Fruit fly (Drosophila melanogaster) whole organism, embryonic: ENCODE data around the gene Srg3.

Experiments used
- ATbp ChIP-seq: fragments of 200-800 bp; sonication (Bioruptor generic); optimal IDR thresholded peaks from 2 replicates; lab custom pipeline; 2017; ENCODE audit warnings: missing biosample characterization, mild to moderate bottlenecking, missing genetic modification characterization, missing genetic modification reagents
- Adf1 ChIP-seq: fragments of 200-800 bp; sonication (Bioruptor generic); IDR thresholded peaks from 2 replicates; pipeline ENCODE4 v1.3.6; 2022; ENCODE audit warnings: missing biosample characterization, missing genetic modification characterization
- Awh ChIP-seq: fragments of 200-800 bp; sonication (Bioruptor generic); IDR thresholded peaks from 2 replicates; pipeline ENCODE4, ENCODE4 v1.3.6; 2022; ENCODE audit warnings: missing biosample characterization, missing genetic modification characterization
- B-H2 ChIP-seq: fragments of 200-800 bp; sonication (Bioruptor generic); optimal IDR thresholded peaks from 2 replicates; lab custom pipeline; 2018; ENCODE audit warnings: missing biosample characterization, mild to moderate bottlenecking, missing genetic modification characterization
- CG10959 ChIP-seq: fragments of 200-800 bp; sonication (Bioruptor generic); IDR thresholded peaks from 2 replicates; pipeline ENCODE4 v1.3.6; 2022; ENCODE audit warnings: missing biosample characterization, missing genetic modification characterization
- CG14441 ChIP-seq: fragments of 200-800 bp; sonication (Bioruptor generic); IDR thresholded peaks from 2 replicates; pipeline ENCODE4 v1.3.6; 2022; ENCODE audit warnings: missing biosample characterization, missing genetic modification characterization
- CG17361 ChIP-seq: fragments of 200-800 bp; sonication (Bioruptor generic); IDR thresholded peaks from 3 replicates; pipeline ENCODE4 v1.3.6; 2022; ENCODE audit warnings: missing biosample characterization, missing genetic modification characterization
- CG17612 ChIP-seq: fragments of 200-800 bp; sonication (Bioruptor generic); IDR thresholded peaks from 2 replicates; pipeline ENCODE4 v1.3.6; 2022; ENCODE audit warnings: missing biosample characterization, missing genetic modification characterization
- CG18476 ChIP-seq: fragments of 200-800 bp; sonication (Bioruptor generic); optimal IDR thresholded peaks from 2 replicates; lab custom pipeline; 2016; ENCODE audit warnings: missing biosample characterization, mild to moderate bottlenecking, missing genetic modification characterization
- CG2116 ChIP-seq: fragments of 200-800 bp; sonication (Bioruptor generic); optimal IDR thresholded peaks from 3 replicates; lab custom pipeline; 2018; ENCODE audit warnings: missing biosample characterization, mild to moderate bottlenecking, missing genetic modification characterization
- CG33213 ChIP-seq: fragments of 200-800 bp; sonication (Bioruptor generic); optimal IDR thresholded peaks from 3 replicates; lab custom pipeline; 2016; ENCODE audit warnings: missing biosample characterization, missing genetic modification characterization
- CG6175 ChIP-seq: fragments of 200-800 bp; sonication (Bioruptor generic); IDR thresholded peaks from 3 replicates; pipeline ENCODE4 v1.3.6; 2022; ENCODE audit warnings: missing biosample characterization, missing genetic modification characterization
- CG7271 ChIP-seq: fragments of 200-800 bp; sonication (Bioruptor generic); optimal IDR thresholded peaks from 2 replicates; lab custom pipeline; 2018; ENCODE audit warnings: missing biosample characterization, mild to moderate bottlenecking, missing genetic modification characterization, moderate library complexity
- CG7745 ChIP-seq: fragments of 200-800 bp; sonication (Bioruptor generic); optimal IDR thresholded peaks from 2 replicates; lab custom pipeline; 2018; ENCODE audit warnings: missing biosample characterization, mild to moderate bottlenecking, missing genetic modification characterization, moderate library complexity
- CG8281 ChIP-seq: fragments of 200-800 bp; sonication (Bioruptor generic); optimal IDR thresholded peaks from 2 replicates; lab custom pipeline; 2018; ENCODE audit warnings: missing biosample characterization, mild to moderate bottlenecking, missing genetic modification characterization, moderate library complexity
- CG9876 ChIP-seq: fragments of 200-800 bp; sonication (Bioruptor generic); optimal IDR thresholded peaks from 2 replicates; lab custom pipeline; 2016; ENCODE audit warnings: missing biosample characterization, missing genetic modification characterization
- CkIIα-i1 ChIP-seq: fragments of 200-800 bp; sonication (Bioruptor generic); IDR thresholded peaks from 2 replicates; pipeline ENCODE4 v1.3.6; 2022; ENCODE audit warnings: missing biosample characterization, missing genetic modification characterization
- CoRest ChIP-seq: fragments of 200-800 bp; sonication (Bioruptor generic); optimal IDR thresholded peaks from 3 replicates; lab custom pipeline; 2018; ENCODE audit warnings: missing biosample characterization, mild to moderate bottlenecking, missing genetic modification characterization, moderate library complexity
- MBD-R2 ChIP-seq: fragments of 200-800 bp; sonication (Bioruptor generic); IDR thresholded peaks from 2 replicates; pipeline ENCODE4 v1.3.6; 2022; ENCODE audit warnings: missing biosample characterization, missing genetic modification characterization
- Med ChIP-seq: fragments of 200-800 bp; sonication (Bioruptor generic); peaks from one replicate; lab custom pipeline; 2016; ENCODE audit warnings: missing biosample characterization, missing genetic modification characterization, mild to moderate bottlenecking, inconsistent platforms, moderate library complexity
- Mrtf ChIP-seq: fragments of 200-800 bp; sonication (Bioruptor generic); IDR thresholded peaks from 3 replicates; pipeline ENCODE4 v1.3.6; 2022; ENCODE audit warnings: missing biosample characterization, missing genetic modification characterization
- NFAT ChIP-seq: fragments of 200-800 bp; sonication (Bioruptor generic); IDR thresholded peaks from 2 replicates; pipeline ENCODE4 v1.3.6; 2022; ENCODE audit warnings: missing biosample characterization, missing genetic modification characterization
- Stat92E ChIP-seq, 3 experiments: fragments of >200 bp in 2 of 3; fragments of 200-800 bp in 1 of 3; sonication (Bioruptor generic) in 1 of 3; optimal IDR thresholded peaks; 2 replicates each; lab custom pipeline; 2017 to 2019; ENCODE audit warnings: missing biosample characterization in 3 of 3, missing genetic modification characterization in 3 of 3, mild to moderate bottlenecking in 1 of 3, moderate library complexity in 1 of 3
- Usf ChIP-seq: fragments of 200-800 bp; sonication (Bioruptor generic); optimal IDR thresholded peaks from 2 replicates; lab custom pipeline; 2017; ENCODE audit warnings: missing genotype, missing biosample characterization, missing genetic modification characterization
- ara ChIP-seq: fragments of 200-800 bp; sonication (Bioruptor generic); IDR thresholded peaks from 2 replicates; pipeline ENCODE4 v1.3.6; 2022; ENCODE audit warnings: missing biosample characterization, missing genetic modification characterization
- bsh ChIP-seq, 2 experiments: fragments of 200-800 bp; sonication (Bioruptor generic); optimal IDR thresholded peaks; 2 replicates each; lab custom pipeline; 2017 to 2018; ENCODE audit warnings: mild to moderate bottlenecking in 2 of 2, missing biosample characterization in 2 of 2, missing genetic modification characterization in 2 of 2, moderate library complexity in 1 of 2
- cad ChIP-seq: fragments of >200 bp; optimal IDR thresholded peaks from 2 replicates; lab custom pipeline; 2017; ENCODE audit warnings: missing biosample characterization, missing genetic modification characterization
- chinmo ChIP-seq: fragments of 200-800 bp; sonication (Bioruptor generic); IDR thresholded peaks from 4 replicates; pipeline ENCODE4 v1.3.6; 2022; ENCODE audit warnings: missing biosample characterization, missing genetic modification characterization; ENCODE audit not compliant: partially characterized antibody
- chn ChIP-seq: fragments of 200-800 bp; sonication (Bioruptor generic); optimal IDR thresholded peaks from 2 replicates; lab custom pipeline; 2016; ENCODE audit warnings: missing biosample characterization, missing genetic modification characterization
- croc ChIP-seq: fragments of 200-800 bp; sonication (Bioruptor generic); conservative IDR thresholded peaks from 3 replicates; pipeline ENCODE4 v1.3.6; 2022; ENCODE audit warnings: missing biosample characterization, missing genetic modification characterization
- crp ChIP-seq, 2 experiments: fragments of 200-800 bp; sonication (Bioruptor generic); optimal IDR thresholded peaks; 2 replicates in 1 of 2; 3 replicates in 1 of 2; lab custom pipeline; 2017; ENCODE audit warnings: missing biosample characterization in 2 of 2, missing genetic modification characterization in 2 of 2, mild to moderate bottlenecking in 1 of 2, moderate library complexity in 1 of 2
- disco-r ChIP-seq: fragments of 200-800 bp; sonication (Bioruptor generic); optimal IDR thresholded peaks from 2 replicates; lab custom pipeline; 2016; ENCODE audit warnings: missing biosample characterization, missing genetic modification characterization
- dm ChIP-seq: fragments of 200-800 bp; sonication (Bioruptor generic); optimal IDR thresholded peaks from 3 replicates; lab custom pipeline; 2016; ENCODE audit warnings: missing biosample characterization, missing genetic modification characterization
- dmrt11E ChIP-seq: fragments of 200-800 bp; sonication (Bioruptor generic); optimal IDR thresholded peaks from 3 replicates; lab custom pipeline; 2018; ENCODE audit warnings: missing biosample characterization, mild to moderate bottlenecking, missing genetic modification characterization, moderate library complexity
- dysf ChIP-seq: fragments of 200-800 bp; sonication (Bioruptor generic); IDR thresholded peaks from 3 replicates; pipeline ENCODE4 v1.3.6; 2022; ENCODE audit warnings: missing biosample characterization, missing genetic modification characterization
- exex ChIP-seq: fragments of 200-800 bp; sonication (Bioruptor generic); optimal IDR thresholded peaks from 4 replicates; lab custom pipeline; 2018; ENCODE audit warnings: missing biosample characterization, mild to moderate bottlenecking, missing genetic modification characterization, moderate library complexity
- gem ChIP-seq: fragments of 200-800 bp; sonication (Bioruptor generic); optimal IDR thresholded peaks from 2 replicates; lab custom pipeline; 2019; ENCODE audit warnings: missing biosample characterization, mild to moderate bottlenecking, missing genetic modification characterization, moderate library complexity
- hbn ChIP-seq: fragments of 200-800 bp; sonication (Bioruptor generic); IDR thresholded peaks from 2 replicates; pipeline ENCODE4 v1.3.6; 2022; ENCODE audit warnings: missing biosample characterization, missing genetic modification characterization; ENCODE audit not compliant: partially characterized antibody
- kay ChIP-seq: fragments of 200-800 bp; sonication (Bioruptor generic); optimal IDR thresholded peaks from 2 replicates; lab custom pipeline; 2016; ENCODE audit warnings: missing biosample characterization, missing genetic modification characterization
- nerfin-2 ChIP-seq: fragments of 200-800 bp; sonication (Bioruptor generic); IDR thresholded peaks from 2 replicates; pipeline ENCODE4 v1.3.6; 2022; ENCODE audit warnings: missing biosample characterization, missing genetic modification characterization; ENCODE audit not compliant: partially characterized antibody
- odd ChIP-seq: fragments of 200-800 bp; sonication (Bioruptor generic); optimal IDR thresholded peaks from 2 replicates; lab custom pipeline; 2017; ENCODE audit warnings: missing biosample characterization, mild to moderate bottlenecking, missing genetic modification characterization
- pb ChIP-seq: fragments of 200-800 bp; sonication (Bioruptor generic); optimal IDR thresholded peaks from 3 replicates; lab custom pipeline; 2016; ENCODE audit warnings: missing biosample characterization, missing genetic modification characterization
- pnt ChIP-seq: fragments of 200-800 bp; sonication (Bioruptor generic); optimal IDR thresholded peaks from 3 replicates; lab custom pipeline; 2016; ENCODE audit warnings: missing biosample characterization, missing genetic modification characterization
- salm ChIP-seq: fragments of 200-800 bp; sonication (Bioruptor generic); optimal IDR thresholded peaks from 2 replicates; lab custom pipeline; 2018; ENCODE audit warnings: missing biosample characterization, mild to moderate bottlenecking, missing genetic modification characterization
- schlank ChIP-seq: fragments of 200-800 bp; sonication (Bioruptor generic); optimal IDR thresholded peaks from 2 replicates; lab custom pipeline; 2018; ENCODE audit warnings: missing biosample characterization, mild to moderate bottlenecking, missing genetic modification characterization
- scrt ChIP-seq: fragments of 200-800 bp; sonication (Bioruptor generic); optimal IDR thresholded peaks from 2 replicates; lab custom pipeline; 2018; ENCODE audit warnings: missing biosample characterization, mild to moderate bottlenecking, missing genetic modification characterization, moderate library complexity
- sna ChIP-seq: fragments of 200-800 bp; sonication (Bioruptor generic); IDR thresholded peaks from 2 replicates; pipeline ENCODE4 v1.3.6; 2022; ENCODE audit warnings: missing biosample characterization, missing genetic modification characterization; ENCODE audit not compliant: partially characterized antibody
- so ChIP-seq: fragments of 200-800 bp; sonication (Bioruptor generic); IDR thresholded peaks from 3 replicates; pipeline ENCODE4 v1.3.6; 2022; ENCODE audit warnings: missing biosample characterization, missing genetic modification characterization
- sug ChIP-seq: fragments of 200-800 bp; optimal IDR thresholded peaks from 2 replicates; lab custom pipeline; 2019; ENCODE audit warnings: missing biosample characterization, mild to moderate bottlenecking, missing genetic modification characterization, moderate library complexity

Gene Srg3

dm6 chr3L:9460775-9461491 is 17.9 kb downstream of the Srg3 start, which contains the start of the genes CG3434 and CG44838 (continued):
- TF ChIP-seq nerfin-2 (GFP tag; lab: Robert Waterston, UW) (no peak), exex (tag; lab: Kevin White, UChicago) (peak; percentile 45), Stat92E (GFP tag; optimal IDR thresholded peaks at IDR 0.05; lab: Kevin White, UChicago) (peak in 1 of 3 experiments; percentile 54), so (GFP tag; lab: Robert Waterston, UW) (no peak), CG14441 (peak; percentile 76), pnt (GFP tag; lab: Kevin White, UChicago) (peak; percentile 53), hbn (GFP tag; lab: Robert Waterston, UW) (no peak), ara (GFP tag; lab: Robert Waterston, UW) (peak; percentile 65), CG7745 (tag; lab: Kevin White, UChicago) (peak; percentile 97), NFAT (peak; percentile 56), B-H2 (GFP tag; lab: Kevin White, UChicago) (peak; percentile 79), Adf1 (GFP tag; lab: Robert Waterston, UW) (peak; percentile 62), CkIIα-i1 (no peak), CG18476 (GFP tag; lab: Kevin White, UChicago) (peak; percentile 64), CG10959 (no peak), Awh (peak; percentile 67; the same call in 1 of the 2 replicates), sug (tag; lab: Kevin White, UChicago) (peak; percentile 86), Usf (peak; percentile 57), dysf (peak; percentile 76), Mrtf (GFP tag; lab: Robert Waterston, UW) (peak; percentile 68; the same call in 2 of the 3 replicates), CG17612 (GFP tag; lab: Robert Waterston, UW) (no peak), MBD-R2 (GFP tag; lab: Robert Waterston, UW) (peak; percentile 74), croc (GFP tag; lab: Robert Waterston, UW) (peak; percentile 55; the same call in 1 of the 3 replicates), crp (GFP tag; optimal IDR thresholded peaks at IDR 0.05; lab: Kevin White, UChicago) (peak in 1 of 2 experiments; percentile 55), sna (no peak), CG17361 (GFP tag; lab: Robert Waterston, UW) (peak; percentile 86), dmrt11E (tag; lab: Kevin White, UChicago) (peak; percentile 76), bsh (GFP tag; optimal IDR thresholded peaks at IDR 0.05; lab: Kevin White, UChicago) (peak; percentile 9 to 81), CG2116 (peak; percentile 88), chn (GFP tag; lab: Kevin White, UChicago) (peak; percentile 78), pb (GFP tag; lab: Kevin White, UChicago) (no peak), CG33213 (peak; percentile 55), scrt (GFP tag; lab: Kevin White, UChicago) (peak; percentile 75), CG7271 (tag; lab: Kevin White, UChicago) (peak; percentile 23), odd (GFP tag; lab: Kevin White, UChicago) (peak; percentile 44), schlank (no peak), CG9876 (GFP tag; lab: Kevin White, UChicago) (peak; percentile 35), ATbp (GFP tag; lab: Kevin White, UChicago) (peak; percentile 55), CoRest (tag; lab: Kevin White, UChicago) (peak; percentile 88), CG8281 (tag; lab: Kevin White, UChicago) (peak; percentile 47), CG6175 (peak; percentile 44; the same call in 1 of the 3 replicates), cad (GFP tag; lab: Kevin White, UChicago) (peak; percentile 15), disco-r (GFP tag; lab: Kevin White, UChicago) (no peak), dm (peak; percentile 75), chinmo (peak; percentile 77; the same call in 1 of the 4 replicates), kay (GFP tag; lab: Kevin White, UChicago) (peak; percentile 61), salm (tag; lab: Kevin White, UChicago) (peak; percentile 37), Med (GFP tag; lab: Kevin White, UChicago) (peak; percentile 92), gem (peak; percentile 88)
